Worm (Caenorhabditis elegans): Measurements from ENCODE around the gene C30F2.2.

ce11 chrX:16087842-16088241 is 2.8 kb upstream of the C30F2.2 start:
- TF ChIP-seq unc-86 (tag; optimal IDR thresholded peaks at IDR 0.05) = no peak
- TF ChIP-seq mdl-1 (tag; optimal IDR thresholded peaks at IDR 0.05) = no peak
- no peak for TF ChIP-seq dsc-1 (tag; optimal IDR thresholded peaks at IDR 0.05)
- TF ChIP-seq nhr-85 (tag) = no peak
- no peak for TF ChIP-seq tbx-2 (tag; optimal IDR thresholded peaks at IDR 0.05)
- no peak for TF ChIP-seq mep-1 (tag; optimal IDR thresholded peaks at IDR 0.05)
- no peak for TF ChIP-seq rnt-1 (tag; optimal IDR thresholded peaks at IDR 0.05)
- no peak for TF ChIP-seq aha-1 (tag; optimal IDR thresholded peaks at IDR 0.05)
- TF ChIP-seq elt-2 (tag; optimal IDR thresholded peaks at IDR 0.05) = peak; percentile 4
- no peak for TF ChIP-seq snpc-4 (tag; optimal IDR thresholded peaks at IDR 0.05)
- TF ChIP-seq isw-1 (GFP tag; IDR thresholded peaks at IDR 0.05) = no peak
- TF ChIP-seq tlp-1 (tag; optimal IDR thresholded peaks at IDR 0.05) = no peak
